Fruit fly (Drosophila melanogaster) ovary, adult (tissue): Measurements from ENCODE around the gene CG43345.

Experiments used
- CG17801 ChIP-seq: fragments of 200-800 bp; optimal IDR thresholded peaks from 2 replicates; lab custom pipeline; 2019; ENCODE audit warnings: missing biosample characterization, mild to moderate bottlenecking, missing genetic modification characterization, moderate library complexity; ENCODE audit not compliant: partially characterized antibody

CG43345 gene

dm6 chr2L:21172922-21173321 is 4.5 kb upstream of the CG43345 start, which contains the start of gene CG31627:
TSS of gene CG31627 (plus strand) at chr2L:21173222.
- TF ChIP-seq CG17801 (GFP tag; lab: Kevin White, UChicago): no peak

- no peak for TF ChIP-seq CG17801 (GFP tag; lab: Kevin White, UChicago)
Observed at dm6 chr2L:21169863-21170262, 1.5 kb upstream of the CG43345 start.

- TF ChIP-seq CG17801 (GFP tag; lab: Kevin White, UChicago): no peak
Observed at dm6 chr2L:21169160-21169624, 811 bp upstream of the CG43345 start.

- TF ChIP-seq CG17801 (GFP tag; lab: Kevin White, UChicago): peak; percentile 47
Observed at dm6 chr2L:21166422-21166821, 2.0 kb downstream of the CG43345 start.

- no peak for TF ChIP-seq CG17801 (GFP tag; lab: Kevin White, UChicago)
Observed at dm6 chr2L:21163311-21163842, 5.0 kb downstream of the CG43345 start, which contains the start of gene Noc2. TSS of gene Noc2 (plus strand) at chr2L:21163641.

dm6 chr2L:21162875-21163274 is 5.5 kb downstream of the CG43345 start, which contains the start of gene Nbr:
TSS of gene Nbr (minus strand) at chr2L:21163083.
- peak; percentile 52 for TF ChIP-seq CG17801 (GFP tag; lab: Kevin White, UChicago)

- peak; percentile 93 for TF ChIP-seq CG17801 (GFP tag; lab: Kevin White, UChicago)
Observed at dm6 chr2L:21158554-21158953, 9.8 kb downstream of the CG43345 start, which contains the start of the genes Coq3 and Pld3. TSS of gene Coq3 (minus strand) at chr2L:21158611. TSS of gene Pld3 (plus strand) at chr2L:21158847.

dm6 chr2L:21156156-21157040 is 12.0 kb downstream of the CG43345 start, which contains the start of the genes Mpp6 and E2f2:
TSS of gene Mpp6 (plus strand) at chr2L:21156288.
TSS of gene E2f2 (minus strand) at chr2L:21156749.
- peak; percentile 52 for TF ChIP-seq CG17801 (GFP tag; lab: Kevin White, UChicago)

- TF ChIP-seq CG17801 (GFP tag; lab: Kevin White, UChicago): no peak
Observed at dm6 chr2L:21153844-21154243, 14.5 kb downstream of the CG43345 start.

dm6 chr2L:21149053-21149452 is 19.3 kb downstream of the CG43345 start:
- no peak for TF ChIP-seq CG17801 (GFP tag; lab: Kevin White, UChicago)

dm6 chr2L:21148242-21148641 is 20.1 kb downstream of the CG43345 start, which contains the start of gene del:
TSS of gene del (minus strand) at chr2L:21148546.
- no peak for TF ChIP-seq CG17801 (GFP tag; lab: Kevin White, UChicago)

dm6 chr2L:21142972-21143385 is 25.4 kb downstream of the CG43345 start, which contains the start of gene pths:
TSS of gene pths (plus strand) at chr2L:21143229.
- no peak for TF ChIP-seq CG17801 (GFP tag; lab: Kevin White, UChicago)

dm6 chr2L:21142501-21142849 is 25.9 kb downstream of the CG43345 start:
- no peak for TF ChIP-seq CG17801 (GFP tag; lab: Kevin White, UChicago)

dm6 chr2L:21141714-21142500 is 26.5 kb downstream of the CG43345 start, which contains the start of gene Dap160:
TSS of gene Dap160 (minus strand) at chr2L:21142347.
- TF ChIP-seq CG17801 (GFP tag; lab: Kevin White, UChicago): no peak
